Fruit fly (Drosophila melanogaster): ENCODE data around the gene Pfdn5.
A peak's percentile ranks its signal among the peaks of the same experiment; 100 is the strongest.

Pfdn5 gene

dm6 chr3R:22524344-22525072, 37.7 kb downstream of the Pfdn5 start (continued):
- TF ChIP-seq CG10209 (GFP tag; optimal IDR thresholded peaks at IDR 0.05) = peak; percentile 68
- peak; percentile 20 for TF ChIP-seq CG15696 (tag; optimal IDR thresholded peaks at IDR 0.05)
- no peak for TF ChIP-seq nmo (GFP tag; optimal IDR thresholded peaks at IDR 0.05)
- peak; percentile 79 for TF ChIP-seq CG2875 (GFP tag; optimal IDR thresholded peaks at IDR 0.05)
- peak; percentile 84 for TF ChIP-seq CG17359 (tag; optimal IDR thresholded peaks at IDR 0.05)
- TF ChIP-seq CG4707 (GFP tag; optimal IDR thresholded peaks at IDR 0.05) = peak; percentile 75
- TF ChIP-seq Elba2 (GFP tag; optimal IDR thresholded peaks at IDR 0.05) = no peak
- no peak for TF ChIP-seq hth (optimal IDR thresholded peaks at IDR 0.05)
- peak; percentile 3 for TF ChIP-seq dm (GFP tag; optimal IDR thresholded peaks at IDR 0.05)
- no peak for TF ChIP-seq CG31388 (GFP tag; optimal IDR thresholded peaks at IDR 0.05)
- peak; percentile 38 for TF ChIP-seq CG2712 (tag; optimal IDR thresholded peaks at IDR 0.05)
- no peak for TF ChIP-seq croc (GFP tag; conservative IDR thresholded peaks at IDR 0.05)
- no peak for TF ChIP-seq amos (GFP tag; IDR thresholded peaks at IDR 0.05; ENCODE audit: partially characterized antibody)
- TF ChIP-seq CG17328 (GFP tag; IDR thresholded peaks at IDR 0.05) = 0 out of 2 replicates have a peak, but pooled peaks have one; percentile 14
- peak; percentile 43 for TF ChIP-seq Xrp1 (GFP tag; IDR thresholded peaks at IDR 0.05)
- peak; percentile 92 for TF ChIP-seq ftz-f1 (GFP tag; optimal IDR thresholded peaks at IDR 0.05)
- no peak for TF ChIP-seq Hmx (GFP tag; optimal IDR thresholded peaks at IDR 0.05)
- no peak for TF ChIP-seq Sin3A (optimal IDR thresholded peaks at IDR 0.05)
- peak; percentile 81 for TF ChIP-seq MTF-1 (GFP tag; optimal IDR thresholded peaks at IDR 0.05; ENCODE audit: borderline replicate concordance)
- peak; percentile 75; the same call in 3 of the 4 replicates for TF ChIP-seq chinmo (GFP tag; IDR thresholded peaks at IDR 0.05; ENCODE audit: partially characterized antibody)
- peak; percentile 35; the same call in 1 of the 2 replicates for TF ChIP-seq danr (GFP tag; IDR thresholded peaks at IDR 0.05)
- no peak for TF ChIP-seq tna (GFP tag; IDR thresholded peaks at IDR 0.05; ENCODE audit: partially characterized antibody)
- TF ChIP-seq CG6765 (GFP tag; optimal IDR thresholded peaks at IDR 0.05) = peak; percentile 53
- no peak for TF ChIP-seq Abd-B (GFP tag; optimal IDR thresholded peaks at IDR 0.05)
- TF ChIP-seq vnd (GFP tag; IDR thresholded peaks at IDR 0.05; ENCODE audit: partially characterized antibody) = no peak
- peak; percentile 19 for TF ChIP-seq CG10147 (GFP tag; optimal IDR thresholded peaks at IDR 0.05)
- no peak for TF ChIP-seq sima (GFP tag; optimal IDR thresholded peaks at IDR 0.05)
- peak; percentile 38 for TF ChIP-seq CG3281 (GFP tag; optimal IDR thresholded peaks at IDR 0.05)
- peak; percentile 62 for TF ChIP-seq kah (GFP tag; optimal IDR thresholded peaks at IDR 0.05)
- no peak for TF ChIP-seq CkIIα-i1 (GFP tag; IDR thresholded peaks at IDR 0.05)
- no peak for TF ChIP-seq toy (GFP tag; IDR thresholded peaks at IDR 0.05)
- no peak for TF ChIP-seq az2 (GFP tag; optimal IDR thresholded peaks at IDR 0.05)
- TF ChIP-seq CG14441 (GFP tag; IDR thresholded peaks at IDR 0.05) = peak; percentile 11; the same call in 1 of the 2 replicates
- peak; percentile 29 for TF ChIP-seq CG4820 (GFP tag; optimal IDR thresholded peaks at IDR 0.05)
- no peak for TF ChIP-seq Dll (GFP tag; IDR thresholded peaks at IDR 0.05; ENCODE audit: partially characterized antibody)
- peak; percentile 38; the same call in 1 of the 2 replicates for TF ChIP-seq CG14014 (GFP tag; IDR thresholded peaks at IDR 0.05)
- TF ChIP-seq pan (optimal IDR thresholded peaks at IDR 0.05) = no peak
- TF ChIP-seq pan (GFP tag; optimal IDR thresholded peaks at IDR 0.05 in 1 of 2, IDR thresholded peaks at IDR 0.05 in 1 of 2) = peak in 1 of 2 experiments; percentile 15
- TF ChIP-seq HLH4C (GFP tag; IDR thresholded peaks at IDR 0.05; ENCODE audit: partially characterized antibody) = no peak
- TF ChIP-seq CG9932 (GFP tag; IDR thresholded peaks at IDR 0.05) = 0 out of 2 replicates have a peak, but pooled peaks have one; percentile 13
- peak; percentile 61; the same call in 1 of the 2 replicates for TF ChIP-seq CG1024 (GFP tag; IDR thresholded peaks at IDR 0.05)
- TF ChIP-seq grau (tag; optimal IDR thresholded peaks at IDR 0.05) = peak; percentile 45
- peak; percentile 32 for TF ChIP-seq CG3838 (GFP tag; optimal IDR thresholded peaks at IDR 0.05)
- TF ChIP-seq CG31441 (GFP tag; IDR thresholded peaks at IDR 0.05) = peak; percentile 56
- TF ChIP-seq fd102C (GFP tag; optimal IDR thresholded peaks at IDR 0.05) = no peak
- TF ChIP-seq odd (GFP tag; optimal IDR thresholded peaks at IDR 0.05) = peak; percentile 82
- no peak for TF ChIP-seq zen2 (GFP tag; IDR thresholded peaks at IDR 0.05; ENCODE audit: partially characterized antibody)
- TF ChIP-seq Awh (GFP tag; IDR thresholded peaks at IDR 0.05) = peak; percentile 85
- peak; percentile 56 for TF ChIP-seq CG15514 (GFP tag; optimal IDR thresholded peaks at IDR 0.05)

Data from whole organism, embryonic.